Fruit fly (Drosophila melanogaster) whole organism, embryonic: ENCODE data around the gene CG10214.

ENCODE experiments used
- C15 ChIP-seq: fragments of 200-800 bp; sonication (Bioruptor generic); IDR thresholded peaks from 3 replicates; pipeline ENCODE4 v1.3.6; 2022; ENCODE audit warnings: missing biosample characterization, missing genetic modification characterization
- CG10209 ChIP-seq: fragments of 200-800 bp; sonication (Bioruptor generic); optimal IDR thresholded peaks from 3 replicates; lab custom pipeline; 2017; ENCODE audit warnings: missing biosample characterization, mild to moderate bottlenecking, missing genetic modification characterization, missing genetic modification reagents
- CG10267 ChIP-seq: fragments of 200-800 bp; sonication (Bioruptor generic); optimal IDR thresholded peaks from 2 replicates; lab custom pipeline; 2018; ENCODE audit warnings: missing biosample characterization, mild to moderate bottlenecking, missing genetic modification characterization, moderate library complexity
- CG10431 ChIP-seq: fragments of 200-800 bp; sonication (Bioruptor generic); optimal IDR thresholded peaks from 3 replicates; lab custom pipeline; 2018; ENCODE audit warnings: missing biosample characterization, mild to moderate bottlenecking, missing genetic modification characterization
- CG10462 ChIP-seq: fragments of 200-800 bp; sonication (Bioruptor generic); optimal IDR thresholded peaks from 2 replicates; lab custom pipeline; 2016; ENCODE audit warnings: missing biosample characterization, missing genetic modification characterization
- CG12659 ChIP-seq: fragments of 200-800 bp; sonication (Bioruptor generic); optimal IDR thresholded peaks from 3 replicates; lab custom pipeline; 2017; ENCODE audit warnings: mild to moderate bottlenecking, missing biosample characterization, missing genetic modification reagents, missing genetic modification characterization
- CG13123 ChIP-seq: fragments of 200-800 bp; sonication (Bioruptor generic); optimal IDR thresholded peaks from 2 replicates; lab custom pipeline; 2016; ENCODE audit warnings: missing biosample characterization, missing genetic modification characterization
- CG13296 ChIP-seq: fragments of 200-800 bp; sonication (Bioruptor generic); optimal IDR thresholded peaks from 3 replicates; lab custom pipeline; 2018; ENCODE audit warnings: missing biosample characterization, mild to moderate bottlenecking, missing genetic modification characterization
- CG13775 ChIP-seq: fragments of 200-800 bp; sonication (Bioruptor generic); optimal IDR thresholded peaks from 3 replicates; lab custom pipeline; 2017; ENCODE audit warnings: missing biosample characterization, mild to moderate bottlenecking, missing genetic modification characterization
- CG14710 ChIP-seq: fragments of 200-800 bp; sonication (Bioruptor generic); optimal IDR thresholded peaks from 3 replicates; lab custom pipeline; 2019; ENCODE audit warnings: missing biosample characterization, mild to moderate bottlenecking, missing genetic modification characterization, moderate library complexity
- CG17359 ChIP-seq: fragments of 200-800 bp; sonication (Bioruptor generic); optimal IDR thresholded peaks from 3 replicates; lab custom pipeline; 2018; ENCODE audit warnings: missing biosample characterization, mild to moderate bottlenecking, missing genetic modification characterization, moderate library complexity
- CG17385 ChIP-seq: fragments of 200-800 bp; sonication (Bioruptor generic); optimal IDR thresholded peaks from 3 replicates; lab custom pipeline; 2018; ENCODE audit warnings: missing biosample characterization, mild to moderate bottlenecking, missing genetic modification characterization
- CG17912 ChIP-seq: fragments of 200-800 bp; sonication (Bioruptor generic); optimal IDR thresholded peaks from 2 replicates; lab custom pipeline; 2018; ENCODE audit warnings: missing biosample characterization, mild to moderate bottlenecking, missing genetic modification characterization
- CG1832 ChIP-seq: fragments of 200-800 bp; sonication (Bioruptor generic); optimal IDR thresholded peaks from 2 replicates; lab custom pipeline; 2017; ENCODE audit warnings: missing biosample characterization, mild to moderate bottlenecking, missing genetic modification characterization, inconsistent platforms
- CG18599 ChIP-seq: fragments of 200-800 bp; sonication (Bioruptor generic); optimal IDR thresholded peaks from 3 replicates; lab custom pipeline; 2017; ENCODE audit warnings: missing biosample characterization, missing genetic modification characterization, mild to moderate bottlenecking, moderate library complexity, missing genetic modification reagents
- CG18619 ChIP-seq: fragments of 200-800 bp; sonication (Bioruptor generic); optimal IDR thresholded peaks from 3 replicates; lab custom pipeline; 2017; ENCODE audit warnings: missing biosample characterization, mild to moderate bottlenecking, missing genetic modification characterization
- CG2129 ChIP-seq: fragments of 200-800 bp; sonication (Bioruptor generic); IDR thresholded peaks from 2 replicates; pipeline ENCODE4 v1.3.6; 2022; ENCODE audit warnings: missing biosample characterization, missing genetic modification characterization; ENCODE audit not compliant: partially characterized antibody
- CG2875 ChIP-seq: fragments of 200-800 bp; sonication (Bioruptor generic); optimal IDR thresholded peaks from 2 replicates; lab custom pipeline; 2017; ENCODE audit warnings: missing biosample characterization, mild to moderate bottlenecking, missing genetic modification characterization, missing genetic modification reagents
- CG30403 ChIP-seq: fragments of 200-800 bp; sonication (Bioruptor generic); optimal IDR thresholded peaks from 3 replicates; lab custom pipeline; 2016; ENCODE audit warnings: missing biosample characterization, missing genetic modification characterization
- CG3281 ChIP-seq: fragments of 200-800 bp; sonication (Bioruptor generic); optimal IDR thresholded peaks from 3 replicates; lab custom pipeline; 2017; ENCODE audit warnings: missing biosample characterization, mild to moderate bottlenecking, missing genetic modification characterization
- CG33213 ChIP-seq: fragments of 200-800 bp; sonication (Bioruptor generic); optimal IDR thresholded peaks from 3 replicates; lab custom pipeline; 2016; ENCODE audit warnings: missing biosample characterization, missing genetic modification characterization
- CG4360 ChIP-seq: fragments of 200-800 bp; sonication (Bioruptor generic); IDR thresholded peaks from 2 replicates; pipeline ENCODE4 v1.3.6; 2022; ENCODE audit warnings: missing biosample characterization, missing genetic modification characterization
- CG4617 ChIP-seq: fragments of 200-800 bp; sonication (Bioruptor generic); optimal IDR thresholded peaks from 3 replicates; lab custom pipeline; 2016; ENCODE audit warnings: missing biosample characterization, missing genetic modification characterization, borderline replicate concordance
- CG7745 ChIP-seq: fragments of 200-800 bp; sonication (Bioruptor generic); optimal IDR thresholded peaks from 2 replicates; lab custom pipeline; 2018; ENCODE audit warnings: missing biosample characterization, mild to moderate bottlenecking, missing genetic modification characterization, moderate library complexity
- CG7928 ChIP-seq: fragments of 200-800 bp; sonication (Bioruptor generic); optimal IDR thresholded peaks from 2 replicates; lab custom pipeline; 2017; ENCODE audit warnings: missing biosample characterization, mild to moderate bottlenecking, missing genetic modification characterization
- CG9215 ChIP-seq: fragments of 200-800 bp; sonication (Bioruptor generic); IDR thresholded peaks from 2 replicates; pipeline ENCODE4 v1.3.6; 2022; ENCODE audit warnings: missing biosample characterization, missing genetic modification characterization
- CG9797 ChIP-seq: fragments of 200-800 bp; sonication (Bioruptor generic); optimal IDR thresholded peaks from 3 replicates; lab custom pipeline; 2018; ENCODE audit warnings: missing biosample characterization, mild to moderate bottlenecking, missing genetic modification characterization
- CTCF ChIP-seq: fragments of 200-800 bp; sonication (Bioruptor generic); optimal IDR thresholded peaks from 2 replicates; lab custom pipeline; 2017; ENCODE audit warnings: missing biosample characterization, mild to moderate bottlenecking, missing genetic modification characterization, moderate library complexity
- H15 ChIP-seq: fragments of 200-800 bp; sonication (Bioruptor generic); IDR thresholded peaks from 3 replicates; pipeline ENCODE4 v1.3.6; 2022; ENCODE audit warnings: missing biosample characterization, missing genetic modification characterization
- H2.0 ChIP-seq: fragments of 200-800 bp; sonication (Bioruptor generic); IDR thresholded peaks from 2 replicates; pipeline ENCODE4 v1.3.6; 2022; ENCODE audit warnings: missing biosample characterization, missing genetic modification characterization
- Hr39 ChIP-seq: fragments of >200 bp; optimal IDR thresholded peaks from 2 replicates; lab custom pipeline; 2017
- Oaz ChIP-seq: fragments of 200-800 bp; sonication (Bioruptor generic); IDR thresholded peaks from 2 replicates; pipeline ENCODE4 v1.3.6; 2022; ENCODE audit warnings: missing biosample characterization, missing genetic modification characterization
- Pdp1 ChIP-seq, 2 experiments: fragments of 200-800 bp; sonication (Bioruptor generic); optimal IDR thresholded peaks; 3 replicates each; lab custom pipeline; 2016; ENCODE audit warnings: missing biosample characterization in 2 of 2, missing genetic modification characterization in 2 of 2, mild to moderate bottlenecking in 1 of 2, moderate library complexity in 1 of 2
- Vsx1 ChIP-seq: fragments of 200-800 bp; sonication (Bioruptor generic); optimal IDR thresholded peaks from 2 replicates; lab custom pipeline; 2017; ENCODE audit warnings: missing biosample characterization, mild to moderate bottlenecking, missing genetic modification characterization, missing genetic modification reagents
- gro ChIP-seq: fragments of 200-800 bp; sonication (Bioruptor generic); optimal IDR thresholded peaks from 2 replicates; lab custom pipeline; 2016; ENCODE audit warnings: missing biosample characterization, missing genetic modification characterization
- lbe ChIP-seq: fragments of 200-800 bp; sonication (Bioruptor generic); optimal IDR thresholded peaks from 2 replicates; lab custom pipeline; 2016; ENCODE audit warnings: missing biosample characterization, mild to moderate bottlenecking, missing genetic modification characterization
- nmo ChIP-seq: fragments of 200-800 bp; sonication (Bioruptor generic); optimal IDR thresholded peaks from 2 replicates; lab custom pipeline; 2018; ENCODE audit warnings: missing biosample characterization, mild to moderate bottlenecking, missing genetic modification characterization, moderate library complexity
- org-1 ChIP-seq: fragments of 200-800 bp; sonication (Bioruptor generic); optimal IDR thresholded peaks from 2 replicates; lab custom pipeline; 2017; ENCODE audit warnings: missing biosample characterization, missing genetic modification characterization
- p53 ChIP-seq: fragments of 200-800 bp; sonication (Bioruptor generic); optimal IDR thresholded peaks from 2 replicates; lab custom pipeline; 2016; ENCODE audit warnings: missing biosample characterization, missing genetic modification characterization
- pnt ChIP-seq: fragments of 200-800 bp; sonication (Bioruptor generic); optimal IDR thresholded peaks from 3 replicates; lab custom pipeline; 2016; ENCODE audit warnings: missing biosample characterization, missing genetic modification characterization
- repo ChIP-seq: fragments of 200-800 bp; sonication (Bioruptor generic); optimal IDR thresholded peaks from 2 replicates; lab custom pipeline; 2016; ENCODE audit warnings: missing biosample characterization, missing genetic modification characterization
- sens-2 ChIP-seq: fragments of 200-800 bp; sonication (Bioruptor generic); IDR thresholded peaks from 2 replicates; pipeline ENCODE4 v1.3.6; 2022; ENCODE audit warnings: missing biosample characterization, missing genetic modification characterization
- slbo ChIP-seq: fragments of 200-800 bp; sonication (Bioruptor generic); IDR thresholded peaks from 2 replicates; pipeline ENCODE4 v1.3.6; 2022; ENCODE audit warnings: missing biosample characterization, missing genetic modification characterization
- slou ChIP-seq: fragments of 200-800 bp; sonication (Bioruptor generic); optimal IDR thresholded peaks from 3 replicates; lab custom pipeline; 2016; ENCODE audit warnings: missing biosample characterization, missing genetic modification characterization
- ssp ChIP-seq: fragments of 200-800 bp; sonication (Bioruptor generic); IDR thresholded peaks from 2 replicates; pipeline ENCODE4 v1.3.6; 2022; ENCODE audit warnings: missing biosample characterization, missing genetic modification characterization
- tin ChIP-seq: fragments of 200-800 bp; sonication (Bioruptor generic); optimal IDR thresholded peaks from 3 replicates; lab custom pipeline; 2016; ENCODE audit warnings: missing biosample characterization, missing genetic modification characterization
- toy ChIP-seq: fragments of 200-800 bp; sonication (Bioruptor generic); IDR thresholded peaks from 2 replicates; pipeline ENCODE4 v1.3.6; 2022; ENCODE audit warnings: missing biosample characterization, missing genetic modification characterization
- ttk ChIP-seq: fragments of 200-800 bp; sonication (Bioruptor generic); IDR thresholded peaks from 2 replicates; pipeline ENCODE4 v2.1.2; 2022; ENCODE audit warnings: missing biosample characterization, missing genetic modification characterization
- unc-4 ChIP-seq: fragments of 200-800 bp; sonication (Bioruptor generic); IDR thresholded peaks from 2 replicates; pipeline ENCODE4 v1.3.6; 2022; ENCODE audit warnings: missing biosample characterization, missing genetic modification characterization; ENCODE audit not compliant: partially characterized antibody
- vvl ChIP-seq: fragments of 200-800 bp; sonication (Bioruptor generic); IDR thresholded peaks from 2 replicates; pipeline ENCODE4 v1.3.6; 2022; ENCODE audit warnings: missing biosample characterization, missing genetic modification characterization

CG10214 gene

DNA sequence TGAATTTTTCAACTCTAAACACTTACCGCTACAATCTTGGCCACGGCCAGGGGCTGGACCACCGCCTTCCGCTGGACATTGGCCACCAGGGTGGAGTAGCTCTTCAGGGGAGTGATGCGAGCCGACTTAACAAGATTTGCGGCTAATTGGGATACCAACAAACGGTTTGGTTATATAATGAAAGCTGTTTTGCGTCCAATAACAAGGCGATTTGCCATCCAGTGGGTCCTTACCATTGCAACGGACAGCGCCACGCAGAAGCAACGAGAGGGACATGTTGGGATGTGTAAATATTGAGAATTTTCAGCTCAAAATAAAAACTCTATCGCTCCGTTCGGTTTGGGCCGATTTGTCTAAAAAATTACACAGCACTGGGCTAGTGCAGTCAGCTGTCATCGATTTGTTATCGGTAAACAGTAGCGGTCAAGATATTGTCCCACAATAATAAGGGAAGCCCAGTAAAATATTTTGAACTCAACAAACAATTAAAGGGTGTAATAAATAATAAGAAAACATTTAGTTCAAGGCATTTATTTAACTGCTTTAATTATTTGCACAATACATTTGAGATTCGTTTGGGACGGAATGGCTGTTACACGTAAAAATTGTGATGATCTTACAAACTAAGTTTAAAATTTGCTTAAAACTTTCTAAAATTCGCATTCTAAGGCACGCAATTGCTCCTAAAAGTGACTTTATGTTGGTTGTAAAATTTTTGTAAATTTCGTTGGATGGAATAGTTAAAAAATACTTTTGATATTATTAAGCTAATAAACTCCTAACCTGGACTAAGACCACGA, 6.9 kb downstream of the CG10214 start, which contains the start of gene SdhD (continued):
- peak; percentile 15 for TF ChIP-seq CG13296
- no peak for TF ChIP-seq ttk (GFP tag; lab: Robert Waterston, UW)
- no peak for TF ChIP-seq CG9215 (GFP tag; lab: Robert Waterston, UW)
- TF ChIP-seq CG13123 (GFP tag; lab: Kevin White, UChicago) = no peak
- TF ChIP-seq CG12659 (GFP tag; lab: Kevin White, UChicago) = peak; percentile 53
- peak; percentile 46 for TF ChIP-seq Vsx1 (GFP tag; lab: Kevin White, UChicago)
- no peak for TF ChIP-seq CG13775
- TF ChIP-seq vvl (GFP tag; lab: Robert Waterston, UW) = peak; percentile 40; the same call in 1 of the 2 replicates
- no peak for TF ChIP-seq org-1
- peak; percentile 13 for TF ChIP-seq CG17385
- TF ChIP-seq C15 (GFP tag; lab: Robert Waterston, UW) = no peak
- TF ChIP-seq lbe (GFP tag; lab: Kevin White, UChicago) = peak; percentile 38
- no peak for TF ChIP-seq CG9797 (GFP tag; lab: Kevin White, UChicago)
- no peak for TF ChIP-seq CG3281 (GFP tag; lab: Kevin White, UChicago)
- TF ChIP-seq CG2875 (GFP tag; lab: Kevin White, UChicago) = no peak
- peak; percentile 18; the same call in 1 of the 3 replicates for TF ChIP-seq H15
- no peak for TF ChIP-seq CG10209 (GFP tag; lab: Kevin White, UChicago)
- no peak for TF ChIP-seq CG7928
- TF ChIP-seq nmo (GFP tag; lab: Kevin White, UChicago) = peak; percentile 4
- peak; percentile 92 for TF ChIP-seq CG10267 (tag; lab: Kevin White, UChicago)
- TF ChIP-seq unc-4 = peak; percentile 48
- no peak for TF ChIP-seq CG1832 (GFP tag; lab: Kevin White, UChicago)
- no peak for TF ChIP-seq CG17912 (GFP tag; lab: Kevin White, UChicago)
- no peak for TF ChIP-seq CG2129 (GFP tag; lab: Robert Waterston, UW)
- TF ChIP-seq Hr39 (lab: Kevin White, UChicago) = no peak
- no peak for TF ChIP-seq p53 (GFP tag; lab: Kevin White, UChicago)
- TF ChIP-seq CG10431 (GFP tag; lab: Kevin White, UChicago) = no peak
- peak; percentile 32 for TF ChIP-seq tin (GFP tag; lab: Kevin White, UChicago)
- TF ChIP-seq CG4360 (GFP tag; lab: Robert Waterston, UW) = no peak
- peak; percentile 37; the same call in 1 of the 2 replicates for TF ChIP-seq slbo (GFP tag; lab: Robert Waterston, UW)
- TF ChIP-seq Oaz (GFP tag; lab: Robert Waterston, UW) = no peak
- no peak for TF ChIP-seq gro (GFP tag; lab: Kevin White, UChicago)
- peak; percentile 77 for TF ChIP-seq CG4617 (GFP tag; lab: Kevin White, UChicago)
- no peak for TF ChIP-seq slou
- TF ChIP-seq CTCF = no peak
- no peak for TF ChIP-seq CG7745 (tag; lab: Kevin White, UChicago)
- TF ChIP-seq ssp (GFP tag; lab: Robert Waterston, UW) = no peak
- TF ChIP-seq CG18619 = no peak
- no peak for TF ChIP-seq CG10462 (GFP tag; lab: Kevin White, UChicago)
- TF ChIP-seq toy (GFP tag; lab: Robert Waterston, UW) = no peak
- peak; percentile 15 to 98 for TF ChIP-seq Pdp1 (GFP tag; optimal IDR thresholded peaks at IDR 0.05; lab: Kevin White, UChicago)
- TF ChIP-seq CG18599 (GFP tag; lab: Kevin White, UChicago) = peak; percentile 37
- peak; percentile 30 for TF ChIP-seq CG33213 (GFP tag; lab: Kevin White, UChicago)
- TF ChIP-seq H2.0 (GFP tag; lab: Robert Waterston, UW) = no peak
- no peak for TF ChIP-seq pnt
- no peak for TF ChIP-seq sens-2 (GFP tag; lab: Robert Waterston, UW)
- peak; percentile 17 for TF ChIP-seq CG17359 (tag; lab: Kevin White, UChicago)
- TF ChIP-seq repo (GFP tag; lab: Kevin White, UChicago) = peak; percentile 21
- peak; percentile 16 for TF ChIP-seq CG14710 (tag; lab: Kevin White, UChicago)
- TF ChIP-seq CG30403 (GFP tag; lab: Kevin White, UChicago) = peak; percentile 19
